Worm (Caenorhabditis elegans) whole organism, early embryonic: ENCODE results near the gene F17E9.16.
A peak's percentile ranks its signal among the peaks of the same experiment; 100 is the strongest.

Experiments
- B0310.2 ChIP-seq: sonication (generic microtip); optimal IDR thresholded peaks from 2 replicates; lab custom pipeline; 2016; ENCODE audit warnings: mild to moderate bottlenecking, missing genetic modification characterization, missing compliant biosample characterization
- F13C5.2 ChIP-seq: sonication (generic microtip); optimal IDR thresholded peaks from 2 replicates; lab custom pipeline; 2017; ENCODE audit warnings: mild to moderate bottlenecking, missing genetic modification characterization, inconsistent platforms, missing compliant biosample characterization
- aly-1 ChIP-seq: sonication (generic microtip); optimal IDR thresholded peaks from 2 replicates; lab custom pipeline; 2016; ENCODE audit warnings: missing genetic modification characterization, missing compliant biosample characterization
- ama-1 ChIP-seq: fragments of 150-350 bp; optimal IDR thresholded peaks from 2 replicates; lab custom pipeline; 2014
- ceh-13 ChIP-seq: fragments of 200-800 bp; sonication (Bioruptor generic); optimal IDR thresholded peaks from 2 replicates; lab custom pipeline; 2018; ENCODE audit warnings: mild to moderate bottlenecking, missing genetic modification characterization, missing compliant biosample characterization
- ceh-36 ChIP-seq: sonication (generic microtip); optimal IDR thresholded peaks from 2 replicates; lab custom pipeline; 2016; ENCODE audit warnings: missing genetic modification characterization, inconsistent platforms, missing compliant biosample characterization
- ets-7 ChIP-seq: sonication (generic microtip); optimal IDR thresholded peaks from 2 replicates; lab custom pipeline; 2016; ENCODE audit warnings: missing genotype, missing genetic modification characterization, missing compliant biosample characterization
- flt-1 ChIP-seq: fragments of 200-800 bp; sonication (Bioruptor generic); IDR thresholded peaks from 2 replicates; pipeline ENCODE4 v1.3.6; 2022; ENCODE audit warnings: missing genetic modification characterization, missing compliant biosample characterization
- hmbx-1 ChIP-seq: sonication (generic microtip); optimal IDR thresholded peaks from 2 replicates; lab custom pipeline; 2016; ENCODE audit warnings: mild to moderate bottlenecking, missing genetic modification characterization, missing compliant biosample characterization
- hmg-4 ChIP-seq: fragments of 200-800 bp; sonication (Bioruptor generic); optimal IDR thresholded peaks from 2 replicates; lab custom pipeline; 2018; ENCODE audit warnings: mild to moderate bottlenecking, missing genetic modification characterization, missing compliant biosample characterization
- hnd-1 ChIP-seq: sonication (generic microtip); optimal IDR thresholded peaks from 2 replicates; lab custom pipeline; 2016; ENCODE audit warnings: missing genetic modification characterization, missing compliant biosample characterization
- pes-1 ChIP-seq: fragments of 200-800 bp; sonication (Bioruptor generic); IDR thresholded peaks from 2 replicates; pipeline ENCODE4 v1.3.6; 2022; ENCODE audit warnings: missing genetic modification reagents, missing genetic modification characterization, missing compliant biosample characterization
- scrt-1 ChIP-seq: fragments of 200-800 bp; sonication (Bioruptor generic); IDR thresholded peaks from 2 replicates; pipeline ENCODE4 v1.3.6; 2022; ENCODE audit warnings: missing genetic modification characterization, missing compliant biosample characterization
- sea-1 ChIP-seq: fragments of 200-800 bp; sonication (Bioruptor generic); conservative IDR thresholded peaks from 2 replicates; pipeline ENCODE4 v1.3.6; 2022; ENCODE audit warnings: missing genetic modification characterization, missing compliant biosample characterization
- tbx-11 ChIP-seq: fragments of 200-800 bp; sonication (Bioruptor generic); IDR thresholded peaks from 2 replicates; pipeline ENCODE4 v1.3.6; 2022; ENCODE audit warnings: missing genetic modification characterization, missing compliant biosample characterization
- tbx-37 ChIP-seq: fragments of 200-800 bp; sonication (Bioruptor generic); conservative IDR thresholded peaks from 2 replicates; pipeline ENCODE4 v1.3.6; 2022; ENCODE audit warnings: missing genetic modification reagents, missing genetic modification characterization, missing compliant biosample characterization
- tra-4 ChIP-seq: sonication (generic microtip); optimal IDR thresholded peaks from 2 replicates; lab custom pipeline; 2017; ENCODE audit warnings: missing genetic modification characterization, missing compliant biosample characterization

F17E9.16 gene

DNA sequence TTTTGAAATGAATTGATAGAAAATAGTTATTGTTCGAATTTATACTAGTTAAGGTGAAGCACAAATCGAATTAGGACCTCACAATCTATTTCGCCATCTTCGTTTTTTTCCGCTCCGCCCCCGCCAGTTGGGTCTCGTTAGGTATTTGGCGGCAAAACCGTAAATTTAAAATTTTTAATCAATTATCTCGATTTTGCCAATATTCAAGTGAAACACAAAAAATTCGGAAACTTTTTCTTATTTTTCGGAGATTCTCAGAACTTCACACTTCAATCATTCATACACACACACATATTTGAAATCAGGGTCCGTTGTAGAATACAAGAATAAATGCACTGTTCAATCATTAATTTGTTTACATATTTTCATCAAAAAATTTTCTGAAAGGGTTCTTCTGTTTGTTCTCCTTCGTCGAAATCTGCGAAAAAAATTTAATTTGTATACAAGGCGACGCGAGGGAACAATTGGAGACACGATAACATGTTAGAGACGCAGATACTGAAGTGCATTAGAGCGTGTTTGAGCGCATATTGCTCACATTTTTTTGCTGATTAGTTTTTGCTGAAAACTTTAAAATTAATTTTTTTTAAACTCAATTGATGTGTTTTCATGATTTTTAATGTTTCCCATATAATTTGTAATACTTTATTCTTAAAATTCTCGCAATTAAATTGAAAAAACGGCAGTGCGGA is 7.7 kb downstream of the F17E9.16 start, which contains the start of gene D2096.5:
Gene D2096.5 (minus strand): TSS at position 51 of the 692 bp plus-strand sequence.
- TF ChIP-seq F13C5.2 (tag; lab: Kevin White, UChicago): no peak
- no peak for TF ChIP-seq sea-1 (GFP tag; lab: Robert Waterston, UW)
- no peak for TF ChIP-seq tra-4 (tag; lab: Kevin White, UChicago)
- no peak for TF ChIP-seq ceh-36 (tag; lab: Kevin White, UChicago)
- no peak for TF ChIP-seq aly-1
- TF ChIP-seq flt-1 (GFP tag; lab: Robert Waterston, UW): no peak
- TF ChIP-seq tbx-37 (GFP tag; lab: Robert Waterston, UW): no peak
- TF ChIP-seq pes-1 (GFP tag; lab: Robert Waterston, UW): no peak
- no peak for TF ChIP-seq hnd-1 (tag; lab: Kevin White, UChicago)
- no peak for TF ChIP-seq ceh-13
- TF ChIP-seq scrt-1 (GFP tag; lab: Robert Waterston, UW): no peak
- TF ChIP-seq hmbx-1 (tag; lab: Kevin White, UChicago): no peak
- no peak for TF ChIP-seq hmg-4 (GFP tag; lab: Kevin White, UChicago)

DNA sequence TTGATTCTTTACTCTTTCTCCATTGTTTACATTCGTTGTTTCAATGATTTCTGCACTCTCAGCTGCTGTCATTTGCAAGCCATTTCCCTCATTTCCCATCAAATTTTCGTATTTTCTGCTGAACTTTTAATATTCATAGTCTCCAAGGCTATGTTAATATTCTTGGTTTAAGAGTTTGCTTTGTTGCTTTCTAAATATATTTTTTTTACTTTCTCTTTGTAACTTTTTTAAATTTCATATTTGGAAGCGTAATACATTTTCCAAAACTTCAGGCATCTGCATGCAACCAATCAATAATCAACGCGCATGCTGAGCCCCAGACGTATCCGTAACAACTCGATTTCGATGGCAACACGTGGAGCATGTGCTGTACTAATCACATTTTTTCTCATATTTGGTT is 8.7 kb downstream of the F17E9.16 start, which contains the start of gene sqv-1:
Gene sqv-1 (plus strand): TSS at position 301 of the 400 bp plus-strand sequence.
- TF ChIP-seq tbx-37 (GFP tag; lab: Robert Waterston, UW) (no peak), hmg-4 (GFP tag; lab: Kevin White, UChicago) (no peak), scrt-1 (GFP tag; lab: Robert Waterston, UW) (no peak)

DNA sequence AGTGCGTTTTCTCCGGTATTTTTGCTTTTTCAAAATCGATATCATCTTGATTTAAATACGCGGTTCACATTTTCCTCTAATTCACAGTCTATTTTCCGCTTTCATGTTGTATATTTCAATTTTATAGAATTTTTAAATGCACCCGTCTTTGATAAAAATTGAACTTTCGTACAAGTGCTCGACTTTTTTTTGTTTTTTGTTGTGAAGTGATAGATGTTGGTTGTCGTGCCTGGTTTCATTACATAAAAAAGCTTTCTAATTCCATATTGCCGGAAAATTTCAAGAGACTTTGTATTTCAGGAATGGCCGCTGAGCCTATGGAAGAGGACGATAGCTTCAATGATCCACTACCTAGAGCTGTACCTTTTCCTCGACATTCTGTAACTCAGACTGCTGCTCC is 11.0 kb downstream of the F17E9.16 start, which contains the start of gene D2096.12:
Gene D2096.12 (plus strand): TSS at position 301 of the 400 bp plus-strand sequence.
- no peak for TF ChIP-seq ets-7

- TF ChIP-seq ama-1 (lab: Kevin White, UChicago): no peak
- TF ChIP-seq sea-1 (GFP tag; lab: Robert Waterston, UW): no peak
- no peak for TF ChIP-seq hmg-4 (GFP tag; lab: Kevin White, UChicago)
- no peak for TF ChIP-seq tbx-11 (GFP tag; lab: Robert Waterston, UW)
- no peak for TF ChIP-seq scrt-1 (GFP tag; lab: Robert Waterston, UW)
- no peak for TF ChIP-seq hmbx-1 (tag; lab: Kevin White, UChicago)
- TF ChIP-seq F13C5.2 (tag; lab: Kevin White, UChicago): no peak
Measured at ce11 chrIV:8366295-8366694, 14.2 kb downstream of the F17E9.16 start, which contains the start of gene aagr-1. TSS of gene aagr-1 (plus strand) at chrIV:8366521.

- TF ChIP-seq B0310.2 (tag; lab: Kevin White, UChicago) (no peak), ama-1 (lab: Kevin White, UChicago) (no peak), tbx-37 (GFP tag; lab: Robert Waterston, UW) (no peak), ets-7 (no peak), hnd-1 (tag; lab: Kevin White, UChicago) (no peak), pes-1 (GFP tag; lab: Robert Waterston, UW) (no peak), hmg-4 (GFP tag; lab: Kevin White, UChicago) (no peak), tra-4 (tag; lab: Kevin White, UChicago) (no peak), scrt-1 (GFP tag; lab: Robert Waterston, UW) (no peak), hmbx-1 (tag; lab: Kevin White, UChicago) (no peak)
Measured at ce11 chrIV:8367887-8368286, 15.8 kb downstream of the F17E9.16 start.

ce11 chrIV:8369135-8369534 is 17.0 kb downstream of the F17E9.16 start, which contains the start of gene D2096.6:
TSS of gene D2096.6 (minus strand) at chrIV:8369235.
- TF ChIP-seq B0310.2 (tag; lab: Kevin White, UChicago) (no peak), aly-1 (no peak), hnd-1 (tag; lab: Kevin White, UChicago) (no peak), sea-1 (GFP tag; lab: Robert Waterston, UW) (no peak), ama-1 (lab: Kevin White, UChicago) (no peak), ets-7 (no peak), flt-1 (GFP tag; lab: Robert Waterston, UW) (no peak), F13C5.2 (tag; lab: Kevin White, UChicago) (no peak), ceh-13 (no peak), tbx-11 (GFP tag; lab: Robert Waterston, UW) (no peak), scrt-1 (GFP tag; lab: Robert Waterston, UW) (no peak)

DNA sequence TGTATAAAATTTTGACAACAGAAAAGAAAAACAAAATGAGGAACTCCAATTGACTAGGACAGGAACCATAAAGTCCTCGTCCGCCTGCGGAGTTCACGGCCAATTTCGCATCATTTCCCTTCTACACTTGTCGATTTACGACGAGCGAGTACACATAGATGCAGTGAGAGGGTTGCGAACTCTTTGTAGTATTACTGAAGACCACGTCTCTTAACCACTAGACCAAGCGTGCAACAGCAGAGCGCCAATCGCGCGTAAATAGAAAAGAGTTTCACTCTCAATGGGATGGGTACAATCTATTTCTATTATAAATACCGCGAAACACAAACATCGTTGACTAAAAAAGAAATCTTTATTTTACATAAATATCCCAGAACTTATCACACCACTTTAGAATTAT is 23.2 kb downstream of the F17E9.16 start:
- TF ChIP-seq hmbx-1 (tag; lab: Kevin White, UChicago): peak; percentile 88
- peak; percentile 93 for TF ChIP-seq scrt-1 (GFP tag; lab: Robert Waterston, UW)
- TF ChIP-seq flt-1 (GFP tag; lab: Robert Waterston, UW): peak; percentile 94
- peak; percentile 94 for TF ChIP-seq pes-1 (GFP tag; lab: Robert Waterston, UW)
- TF ChIP-seq hmg-4 (GFP tag; lab: Kevin White, UChicago): peak; percentile 96
- peak; percentile 92 for TF ChIP-seq F13C5.2 (tag; lab: Kevin White, UChicago)
- TF ChIP-seq ceh-13: peak; percentile 82
- peak; percentile 75 for TF ChIP-seq ets-7
- TF ChIP-seq tra-4 (tag; lab: Kevin White, UChicago): peak; percentile 84
- peak; percentile 92 for TF ChIP-seq sea-1 (GFP tag; lab: Robert Waterston, UW)
- TF ChIP-seq aly-1: peak; percentile 91
- peak; percentile 91 for TF ChIP-seq ceh-36 (tag; lab: Kevin White, UChicago)
- peak; percentile 82 for TF ChIP-seq hnd-1 (tag; lab: Kevin White, UChicago)
- TF ChIP-seq tbx-11 (GFP tag; lab: Robert Waterston, UW): peak; percentile 88
- TF ChIP-seq ama-1 (lab: Kevin White, UChicago): no peak
- TF ChIP-seq tbx-37 (GFP tag; lab: Robert Waterston, UW): peak; percentile 94
- peak; percentile 85 for TF ChIP-seq B0310.2 (tag; lab: Kevin White, UChicago)
